Worm (Caenorhabditis elegans) whole organism, L1 larva: ENCODE measurements around the gene Y54F10AM.6.

ENCODE experiments used
- fkh-10 ChIP-seq: sonication (generic microtip); optimal IDR thresholded peaks from 2 replicates; lab custom pipeline; 2017; ENCODE audit warnings: missing biosample characterization, missing genetic modification reagents, missing genetic modification characterization
- nhr-20 ChIP-seq: sonication (generic microtip); optimal IDR thresholded peaks from 2 replicates; lab custom pipeline; 2016; ENCODE audit warnings: mild to moderate bottlenecking, missing genetic modification characterization, missing compliant biosample characterization

- no peak for TF ChIP-seq fkh-10 (GFP tag; lab: Kevin White, UChicago)
- no peak for TF ChIP-seq nhr-20 (tag; lab: Kevin White, UChicago)
Measured at ce11 chrIII:2482171-2482570, 26.4 kb upstream of the Y54F10AM.6 start.
